Worm (Caenorhabditis elegans): Measurements from ENCODE around the gene T12B3.2.

T12B3.2 gene

ce11 chrIV:7386835-7387551 lies 10.4 kb downstream of the T12B3.2 start (continued):
- TF ChIP-seq syd-9 (tag; optimal IDR thresholded peaks at IDR 0.05) (peak; percentile 29), ceh-22 (tag; optimal IDR thresholded peaks at IDR 0.05) (no peak), odd-2 (tag; optimal IDR thresholded peaks at IDR 0.05) (no peak), pha-2 (tag; optimal IDR thresholded peaks at IDR 0.05) (no peak), hlh-13 (GFP tag; optimal IDR thresholded peaks at IDR 0.05) (no peak), ceh-30 (tag; optimal IDR thresholded peaks at IDR 0.05) (no peak), unc-42 (tag; optimal IDR thresholded peaks at IDR 0.05) (peak; percentile 78), ceh-31 (tag; optimal IDR thresholded peaks at IDR 0.05) (peak; percentile 83), hlh-30 (tag; optimal IDR thresholded peaks at IDR 0.05; ENCODE audit: insufficient read depth) (peak; percentile 53), elt-4 (tag; optimal IDR thresholded peaks at IDR 0.05) (no peak), tbx-2 (tag; optimal IDR thresholded peaks at IDR 0.05) (peak; percentile 76), fax-1 (tag; optimal IDR thresholded peaks at IDR 0.05) (peak; percentile 13), ceh-14 (tag; optimal IDR thresholded peaks at IDR 0.05) (peak; percentile 71), C08G9.2 (tag; optimal IDR thresholded peaks at IDR 0.05) (no peak), dmd-4 (tag; optimal IDR thresholded peaks at IDR 0.05; ENCODE audit: borderline replicate concordance) (peak; percentile 32), pag-3 (tag; optimal IDR thresholded peaks at IDR 0.05; ENCODE audit: borderline replicate concordance) (no peak), F13H6.1 (tag; optimal IDR thresholded peaks at IDR 0.05) (no peak)

DNA sequence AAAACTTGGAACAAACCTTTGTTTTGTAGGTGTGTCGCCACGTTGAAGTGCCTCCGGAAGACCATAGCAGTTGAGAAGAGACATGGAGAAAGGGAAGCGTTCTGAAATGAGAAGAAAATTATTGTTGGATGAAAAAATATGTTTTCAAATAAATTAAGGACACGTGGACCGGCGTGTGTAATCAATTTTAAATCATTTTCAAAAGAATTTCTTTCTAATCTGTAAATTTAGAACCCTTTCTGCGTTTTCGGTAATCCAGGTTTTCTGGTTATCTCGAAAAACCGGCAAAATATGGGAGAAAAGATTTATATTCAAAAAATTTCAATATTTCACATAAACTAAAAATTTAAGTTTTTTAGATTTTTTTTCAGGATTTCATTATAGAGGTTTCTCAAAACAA lies 12.2 kb downstream of the T12B3.2 start, which contains the start of gene mob-3:
Gene mob-3 (minus strand): TSS at position 101 of the 400 bp plus-strand sequence.
- TF ChIP-seq ceh-22 (tag; optimal IDR thresholded peaks at IDR 0.05) (no peak), hlh-15 (tag; optimal IDR thresholded peaks at IDR 0.05) (no peak), dmd-4 (tag; optimal IDR thresholded peaks at IDR 0.05; ENCODE audit: borderline replicate concordance) (no peak), ztf-16 (tag; optimal IDR thresholded peaks at IDR 0.05) (no peak), hlh-30 (tag; optimal IDR thresholded peaks at IDR 0.05; ENCODE audit: insufficient read depth) (no peak), pag-3 (tag; optimal IDR thresholded peaks at IDR 0.05; ENCODE audit: borderline replicate concordance) (no peak), unc-55 (GFP tag; optimal IDR thresholded peaks at IDR 0.05) (no peak), Y22D7AL.16 (tag; optimal IDR thresholded peaks at IDR 0.05) (no peak), zip-5 (tag; optimal IDR thresholded peaks at IDR 0.05) (no peak)

ce11 chrIV:7389719-7390118 lies 13.1 kb downstream of the T12B3.2 start:
- no peak for TF ChIP-seq hlh-15 (tag; optimal IDR thresholded peaks at IDR 0.05)

ce11 chrIV:7390126-7390766 lies 13.6 kb downstream of the T12B3.2 start:
- peak; percentile 13 for TF ChIP-seq ceh-14 (tag; optimal IDR thresholded peaks at IDR 0.05)
- peak; percentile 27 for TF ChIP-seq unc-42 (tag; optimal IDR thresholded peaks at IDR 0.05)
- peak; percentile 16 for TF ChIP-seq ceh-31 (tag; optimal IDR thresholded peaks at IDR 0.05)
- no peak for TF ChIP-seq npax-4 (tag; optimal IDR thresholded peaks at IDR 0.05)
- no peak for TF ChIP-seq che-1 (tag; optimal IDR thresholded peaks at IDR 0.05)
- TF ChIP-seq ceh-18 (tag; optimal IDR thresholded peaks at IDR 0.05): peak; percentile 73

ce11 chrIV:7391534-7392343 lies 15.1 kb downstream of the T12B3.2 start:
- TF ChIP-seq pax-1 (tag; optimal IDR thresholded peaks at IDR 0.05): no peak
- peak; percentile 50 for TF ChIP-seq unc-42 (tag; optimal IDR thresholded peaks at IDR 0.05)
- TF ChIP-seq ceh-18 (tag; optimal IDR thresholded peaks at IDR 0.05): peak; percentile 2
- no peak for TF ChIP-seq F13H6.1 (tag; optimal IDR thresholded peaks at IDR 0.05)
- TF ChIP-seq ceh-6 (GFP tag; optimal IDR thresholded peaks at IDR 0.05): no peak
- no peak for TF ChIP-seq sox-2 (GFP tag; IDR thresholded peaks at IDR 0.05)

All from whole organism, late embryonic.